Fruit fly (Drosophila melanogaster) whole organism, embryonic: ENCODE data around the gene Tollo.
A peak's percentile ranks its signal among the peaks of the same experiment; 100 is the strongest.

Source experiments
- Asciz ChIP-seq: fragments of 200-800 bp; sonication (Bioruptor generic); optimal IDR thresholded peaks from 2 replicates; lab custom pipeline; 2017; ENCODE audit warnings: missing biosample characterization, mild to moderate bottlenecking, missing genetic modification characterization, missing genetic modification reagents
- Bgb ChIP-seq: fragments of 200-800 bp; sonication (Bioruptor generic); IDR thresholded peaks from 2 replicates; pipeline ENCODE4 v1.3.6; 2022; ENCODE audit warnings: missing biosample characterization, missing genetic modification characterization; ENCODE audit not compliant: partially characterized antibody
- CG10543 ChIP-seq: fragments of 200-800 bp; sonication (Bioruptor generic); optimal IDR thresholded peaks from 3 replicates; lab custom pipeline; 2017; ENCODE audit warnings: missing biosample characterization, mild to moderate bottlenecking, missing genetic modification characterization, moderate library complexity
- CG11560 ChIP-seq: fragments of 200-800 bp; sonication (Bioruptor generic); IDR thresholded peaks from 3 replicates; pipeline ENCODE4 v1.3.6; 2022; ENCODE audit warnings: missing biosample characterization, missing genetic modification characterization
- CG12071 ChIP-seq: fragments of 200-800 bp; sonication (Bioruptor generic); optimal IDR thresholded peaks from 3 replicates; lab custom pipeline; 2018; ENCODE audit warnings: missing biosample characterization, mild to moderate bottlenecking, missing genetic modification characterization
- CG12769 ChIP-seq: fragments of 200-800 bp; sonication (Bioruptor generic); optimal IDR thresholded peaks from 2 replicates; lab custom pipeline; 2019; ENCODE audit warnings: missing biosample characterization, mild to moderate bottlenecking, missing genetic modification characterization, moderate library complexity
- CG15601 ChIP-seq: fragments of 200-800 bp; sonication (Bioruptor generic); optimal IDR thresholded peaks from 3 replicates; lab custom pipeline; 2019; ENCODE audit warnings: missing biosample characterization, mild to moderate bottlenecking, missing genetic modification characterization, moderate library complexity
- CG1832 ChIP-seq: fragments of 200-800 bp; sonication (Bioruptor generic); optimal IDR thresholded peaks from 2 replicates; lab custom pipeline; 2017; ENCODE audit warnings: missing biosample characterization, mild to moderate bottlenecking, missing genetic modification characterization, inconsistent platforms
- CG2129 ChIP-seq: fragments of 200-800 bp; sonication (Bioruptor generic); IDR thresholded peaks from 2 replicates; pipeline ENCODE4 v1.3.6; 2022; ENCODE audit warnings: missing biosample characterization, missing genetic modification characterization; ENCODE audit not compliant: partially characterized antibody
- CG2712 ChIP-seq: fragments of 200-800 bp; optimal IDR thresholded peaks from 3 replicates; lab custom pipeline; 2019; ENCODE audit warnings: missing biosample characterization, mild to moderate bottlenecking, missing genetic modification characterization, moderate library complexity
- CG31441 ChIP-seq: fragments of 200-800 bp; sonication (Bioruptor generic); IDR thresholded peaks from 2 replicates; pipeline ENCODE4 v1.3.6; 2022; ENCODE audit warnings: missing biosample characterization, missing genetic modification characterization
- CG3407 ChIP-seq: fragments of 200-800 bp; sonication (Bioruptor generic); optimal IDR thresholded peaks from 2 replicates; lab custom pipeline; 2018; ENCODE audit warnings: missing biosample characterization, mild to moderate bottlenecking, missing genetic modification characterization
- CG3847 ChIP-seq: fragments of 200-800 bp; sonication (Bioruptor generic); IDR thresholded peaks from 2 replicates; pipeline ENCODE4 v1.3.6; 2022; ENCODE audit warnings: missing biosample characterization, missing genetic modification characterization
- CG42726 ChIP-seq: fragments of 200-800 bp; sonication (Bioruptor generic); IDR thresholded peaks from 2 replicates; pipeline ENCODE4 v1.3.6; 2022; ENCODE audit warnings: missing biosample characterization, missing genetic modification characterization; ENCODE audit not compliant: partially characterized antibody
- CG6175 ChIP-seq: fragments of 200-800 bp; sonication (Bioruptor generic); IDR thresholded peaks from 3 replicates; pipeline ENCODE4 v1.3.6; 2022; ENCODE audit warnings: missing biosample characterization, missing genetic modification characterization
- CG7839 ChIP-seq: fragments of 200-800 bp; sonication (Bioruptor generic); optimal IDR thresholded peaks from 3 replicates; lab custom pipeline; 2018; ENCODE audit warnings: missing biosample characterization, mild to moderate bottlenecking, missing genetic modification characterization, moderate library complexity
- CHES-1-like ChIP-seq: fragments of 200-800 bp; sonication (Bioruptor generic); optimal IDR thresholded peaks from 2 replicates; lab custom pipeline; 2016; ENCODE audit warnings: missing biosample characterization, missing genetic modification characterization
- CTCF ChIP-seq: fragments of 200-800 bp; sonication (Bioruptor generic); optimal IDR thresholded peaks from 2 replicates; lab custom pipeline; 2017; ENCODE audit warnings: missing biosample characterization, mild to moderate bottlenecking, missing genetic modification characterization, moderate library complexity
- CoRest ChIP-seq: fragments of 200-800 bp; sonication (Bioruptor generic); optimal IDR thresholded peaks from 3 replicates; lab custom pipeline; 2018; ENCODE audit warnings: missing biosample characterization, mild to moderate bottlenecking, missing genetic modification characterization, moderate library complexity
- D ChIP-seq, 2 experiments: fragments of 200-800 bp in 1 of 2; fragments of >200 bp in 1 of 2; sonication (Bioruptor generic) in 1 of 2; optimal IDR thresholded peaks; 2 replicates in 1 of 2; 3 replicates in 1 of 2; lab custom pipeline; 2017; ENCODE audit warnings: mild to moderate bottlenecking in 1 of 2, missing biosample characterization in 1 of 2, missing genetic modification characterization in 1 of 2, missing genetic modification reagents in 1 of 2
- Dll ChIP-seq: fragments of 200-800 bp; sonication (Bioruptor generic); IDR thresholded peaks from 4 replicates; pipeline ENCODE4 v1.3.6; 2022; ENCODE audit warnings: missing biosample characterization, missing genetic modification characterization; ENCODE audit not compliant: partially characterized antibody
- HLH3B ChIP-seq: fragments of 200-800 bp; sonication (Bioruptor generic); IDR thresholded peaks from 2 replicates; pipeline ENCODE4 v1.3.6; 2022; ENCODE audit warnings: missing biosample characterization, missing genetic modification characterization
- HLHmδ ChIP-seq: fragments of 200-800 bp; sonication (Bioruptor generic); optimal IDR thresholded peaks from 2 replicates; lab custom pipeline; 2018; ENCODE audit warnings: missing biosample characterization, mild to moderate bottlenecking, missing genetic modification characterization, moderate library complexity
- HmgD ChIP-seq: fragments of 200-800 bp; sonication (Bioruptor generic); optimal IDR thresholded peaks from 3 replicates; lab custom pipeline; 2016; ENCODE audit warnings: missing biosample characterization, missing genetic modification characterization
- HmgZ ChIP-seq: fragments of 200-800 bp; sonication (Bioruptor generic); optimal IDR thresholded peaks from 2 replicates; lab custom pipeline; 2018; ENCODE audit warnings: missing biosample characterization, mild to moderate bottlenecking, missing genetic modification characterization
- Hr78 ChIP-seq, 2 experiments: fragments of 200-800 bp in 1 of 2; fragments of >200 bp in 1 of 2; sonication (Bioruptor generic) in 1 of 2; optimal IDR thresholded peaks; 2 replicates each; lab custom pipeline; 2017 to 2019; ENCODE audit warnings: missing biosample characterization in 2 of 2, missing genetic modification characterization in 2 of 2, mild to moderate bottlenecking in 1 of 2, moderate library complexity in 1 of 2
- Lhr ChIP-seq: fragments of 200-800 bp; sonication (Bioruptor generic); optimal IDR thresholded peaks from 3 replicates; lab custom pipeline; 2017; ENCODE audit warnings: mild to moderate bottlenecking, missing biosample characterization, missing genetic modification reagents, missing genetic modification characterization
- Usf ChIP-seq: fragments of 200-800 bp; sonication (Bioruptor generic); optimal IDR thresholded peaks from 2 replicates; lab custom pipeline; 2017; ENCODE audit warnings: missing genotype, missing biosample characterization, missing genetic modification characterization
- bbx ChIP-seq: fragments of 200-800 bp; sonication (Bioruptor generic); IDR thresholded peaks from 2 replicates; pipeline ENCODE4 v1.3.6; 2022; ENCODE audit warnings: missing biosample characterization, missing genetic modification characterization; ENCODE audit not compliant: partially characterized antibody
- br ChIP-seq: fragments of >200 bp; optimal IDR thresholded peaks from 2 replicates; lab custom pipeline; 2017
- danr ChIP-seq: fragments of 200-800 bp; sonication (Bioruptor generic); IDR thresholded peaks from 2 replicates; pipeline ENCODE4 v1.3.6; 2022; ENCODE audit warnings: missing biosample characterization, missing genetic modification characterization
- disco-r ChIP-seq: fragments of 200-800 bp; sonication (Bioruptor generic); optimal IDR thresholded peaks from 2 replicates; lab custom pipeline; 2016; ENCODE audit warnings: missing biosample characterization, missing genetic modification characterization
- fd96Cb ChIP-seq: fragments of 200-800 bp; sonication (Bioruptor generic); optimal IDR thresholded peaks from 2 replicates; lab custom pipeline; 2018; ENCODE audit warnings: missing biosample characterization, mild to moderate bottlenecking, missing genetic modification characterization, moderate library complexity
- gfzf ChIP-seq: fragments of 200-800 bp; sonication (Bioruptor generic); optimal IDR thresholded peaks from 2 replicates; lab custom pipeline; 2016; ENCODE audit warnings: missing biosample characterization, mild to moderate bottlenecking, missing genetic modification characterization, moderate library complexity
- gsb ChIP-seq: fragments of 200-800 bp; sonication (Bioruptor generic); IDR thresholded peaks from 2 replicates; pipeline ENCODE4 v1.3.6; 2022; ENCODE audit warnings: missing biosample characterization, missing genetic modification characterization
- her ChIP-seq: fragments of 200-800 bp; sonication (Bioruptor generic); optimal IDR thresholded peaks from 2 replicates; lab custom pipeline; 2016; ENCODE audit warnings: missing biosample characterization, missing genetic modification characterization
- jumu ChIP-seq: fragments of 200-800 bp; sonication (Bioruptor generic); optimal IDR thresholded peaks from 3 replicates; lab custom pipeline; 2016; ENCODE audit warnings: missing biosample characterization, missing genetic modification characterization
- klu ChIP-seq: fragments of 200-800 bp; sonication (Bioruptor generic); IDR thresholded peaks from 2 replicates; pipeline ENCODE4 v1.3.6; 2022; ENCODE audit warnings: missing biosample characterization, missing genetic modification characterization
- maf-S ChIP-seq: fragments of 200-800 bp; sonication (Bioruptor generic); optimal IDR thresholded peaks from 2 replicates; lab custom pipeline; 2016; ENCODE audit warnings: missing biosample characterization, missing genetic modification characterization
- peb ChIP-seq: fragments of 200-800 bp; sonication (Bioruptor generic); IDR thresholded peaks from 2 replicates; pipeline ENCODE4 v1.3.6; 2022; ENCODE audit warnings: missing biosample characterization, missing genetic modification characterization
- pnt ChIP-seq: fragments of 200-800 bp; sonication (Bioruptor generic); optimal IDR thresholded peaks from 3 replicates; lab custom pipeline; 2016; ENCODE audit warnings: missing biosample characterization, missing genetic modification characterization
- pum ChIP-seq: fragments of 200-800 bp; sonication (Bioruptor generic); optimal IDR thresholded peaks from 2 replicates; lab custom pipeline; 2016; ENCODE audit warnings: missing biosample characterization, missing genetic modification characterization
- salm ChIP-seq: fragments of 200-800 bp; sonication (Bioruptor generic); optimal IDR thresholded peaks from 2 replicates; lab custom pipeline; 2018; ENCODE audit warnings: missing biosample characterization, mild to moderate bottlenecking, missing genetic modification characterization
- tap ChIP-seq: fragments of 200-800 bp; optimal IDR thresholded peaks from 3 replicates; lab custom pipeline; 2019; ENCODE audit warnings: missing biosample characterization, mild to moderate bottlenecking, missing genetic modification characterization, moderate library complexity
- tin ChIP-seq: fragments of 200-800 bp; sonication (Bioruptor generic); optimal IDR thresholded peaks from 3 replicates; lab custom pipeline; 2016; ENCODE audit warnings: missing biosample characterization, missing genetic modification characterization
- tio ChIP-seq: fragments of 200-800 bp; sonication (Bioruptor generic); optimal IDR thresholded peaks from 2 replicates; lab custom pipeline; 2017; ENCODE audit warnings: missing biosample characterization, missing genetic modification characterization, inconsistent platforms
- trem ChIP-seq: fragments of 200-800 bp; optimal IDR thresholded peaks from 3 replicates; lab custom pipeline; 2019; ENCODE audit warnings: missing biosample characterization, mild to moderate bottlenecking, missing genetic modification characterization, moderate library complexity
- unc-4 ChIP-seq: fragments of 200-800 bp; sonication (Bioruptor generic); IDR thresholded peaks from 2 replicates; pipeline ENCODE4 v1.3.6; 2022; ENCODE audit warnings: missing biosample characterization, missing genetic modification characterization; ENCODE audit not compliant: partially characterized antibody
- zf30C ChIP-seq: fragments of 200-800 bp; sonication (Bioruptor generic); optimal IDR thresholded peaks from 3 replicates; lab custom pipeline; 2018; ENCODE audit warnings: missing biosample characterization, mild to moderate bottlenecking, missing genetic modification characterization

Gene Tollo

dm6 chr3L:15199216-15200090 lies 36.0 kb upstream of the Tollo start (continued):
- TF ChIP-seq bbx (GFP tag; lab: Robert Waterston, UW) (no peak), Bgb (GFP tag; lab: Robert Waterston, UW) (no peak), tap (tag; lab: Kevin White, UChicago) (no peak), her (GFP tag; lab: Kevin White, UChicago) (no peak), pum (GFP tag; lab: Kevin White, UChicago) (peak; percentile 6), CG42726 (GFP tag; lab: Robert Waterston, UW) (no peak), HmgD (GFP tag; lab: Kevin White, UChicago) (no peak), CG1832 (GFP tag; lab: Kevin White, UChicago) (no peak), CG2129 (GFP tag; lab: Robert Waterston, UW) (no peak), tin (GFP tag; lab: Kevin White, UChicago) (no peak), zf30C (GFP tag; lab: Kevin White, UChicago) (peak; percentile 33), CG7839 (tag; lab: Kevin White, UChicago) (peak; percentile 34), peb (0 out of 2 replicates have a peak, but pooled peaks have one; percentile 22), pnt (GFP tag; lab: Kevin White, UChicago) (no peak), HmgZ (no peak), Asciz (GFP tag; lab: Kevin White, UChicago) (peak; percentile 11), danr (GFP tag; lab: Robert Waterston, UW) (no peak), CG15601 (tag; lab: Kevin White, UChicago) (no peak), CG12769 (tag; lab: Kevin White, UChicago) (no peak), maf-S (GFP tag; lab: Kevin White, UChicago) (no peak), CG6175 (GFP tag; lab: Robert Waterston, UW) (no peak), gfzf (GFP tag; lab: Kevin White, UChicago) (no peak), gsb (GFP tag; lab: Robert Waterston, UW) (no peak), br (lab: Kevin White, UChicago) (no peak), Dll (GFP tag; lab: Robert Waterston, UW) (no peak), tio (peak; percentile 24), salm (tag; lab: Kevin White, UChicago) (no peak), D (optimal IDR thresholded peaks at IDR 0.05; lab: Kevin White, UChicago) (no peak), D (GFP tag; optimal IDR thresholded peaks at IDR 0.05; lab: Kevin White, UChicago) (no peak), Usf (GFP tag; lab: Kevin White, UChicago) (no peak), CG11560 (tag; lab: Robert Waterston, UW) (no peak), trem (tag; lab: Kevin White, UChicago) (peak; percentile 50), CG2712 (tag; lab: Kevin White, UChicago) (peak; percentile 81), unc-4 (GFP tag; lab: Robert Waterston, UW) (no peak), disco-r (GFP tag; lab: Kevin White, UChicago) (no peak), Hr78 (GFP tag; optimal IDR thresholded peaks at IDR 0.05; lab: Kevin White, UChicago) (no peak), Lhr (GFP tag; lab: Kevin White, UChicago) (no peak), CG10543 (GFP tag; lab: Kevin White, UChicago) (no peak), CG31441 (0 out of 2 replicates have a peak, but pooled peaks have one; percentile 39), CHES-1-like (GFP tag; lab: Kevin White, UChicago) (no peak), CTCF (GFP tag; lab: Kevin White, UChicago) (no peak), CoRest (tag; lab: Kevin White, UChicago) (no peak), CG3847 (GFP tag; lab: Robert Waterston, UW) (no peak), HLHmδ (GFP tag; lab: Kevin White, UChicago) (no peak), fd96Cb (tag; lab: Kevin White, UChicago) (peak; percentile 42), jumu (no peak), CG12071 (GFP tag; lab: Kevin White, UChicago) (no peak), CG3407 (GFP tag; lab: Kevin White, UChicago) (no peak), HLH3B (GFP tag; lab: Robert Waterston, UW) (no peak), klu (no peak)
